Fruit fly (Drosophila melanogaster) whole organism, pupa: ENCODE results near the gene CG6481.

Experiments used
- CG10348 ChIP-seq: fragments of 200-800 bp; sonication (Bioruptor generic); IDR thresholded peaks from 2 replicates; pipeline ENCODE4 v1.3.6; 2022; ENCODE audit warnings: missing biosample characterization, missing genetic modification characterization
- CG14655 ChIP-seq: fragments of 200-800 bp; sonication (Bioruptor generic); optimal IDR thresholded peaks from 3 replicates; lab custom pipeline; 2017; ENCODE audit warnings: mild to moderate bottlenecking, missing biosample characterization, missing genetic modification reagents, missing genetic modification characterization
- CG15710 ChIP-seq: fragments of 200-800 bp; sonication (Bioruptor generic); optimal IDR thresholded peaks from 2 replicates; lab custom pipeline; 2018; ENCODE audit warnings: missing biosample characterization, mild to moderate bottlenecking, missing genetic modification characterization, moderate library complexity
- CG8159 ChIP-seq: fragments of 200-800 bp; sonication (Bioruptor generic); optimal IDR thresholded peaks from 3 replicates; lab custom pipeline; 2018; ENCODE audit warnings: missing biosample characterization, mild to moderate bottlenecking, missing genetic modification characterization, moderate library complexity
- CG8301 ChIP-seq: fragments of 200-800 bp; sonication (Bioruptor generic); optimal IDR thresholded peaks from 2 replicates; lab custom pipeline; 2018; ENCODE audit warnings: missing biosample characterization, mild to moderate bottlenecking, missing genetic modification characterization
- Pif1A ChIP-seq: fragments of 200-800 bp; sonication (Bioruptor generic); optimal IDR thresholded peaks from 3 replicates; lab custom pipeline; 2016; ENCODE audit warnings: missing biosample characterization, missing genetic modification characterization
- Pif1B ChIP-seq: fragments of 200-800 bp; sonication (Bioruptor generic); optimal IDR thresholded peaks from 3 replicates; lab custom pipeline; 2016; ENCODE audit warnings: missing biosample characterization, missing genetic modification characterization

- no peak for TF ChIP-seq Pif1A (GFP tag; lab: Kevin White, UChicago)
- TF ChIP-seq CG10348: no peak
- no peak for TF ChIP-seq CG14655 (GFP tag; lab: Kevin White, UChicago)
- TF ChIP-seq CG8159 (tag; lab: Kevin White, UChicago): no peak
- TF ChIP-seq Pif1B (GFP tag; lab: Kevin White, UChicago): no peak
- no peak for TF ChIP-seq CG8301 (tag; lab: Kevin White, UChicago)
- TF ChIP-seq CG15710 (tag; lab: Kevin White, UChicago): no peak
Observed at dm6 chrX:18489509-18489908, 32.7 kb downstream of the CG6481 start, which contains the start of gene CG15046.
